Fruit fly (Drosophila melanogaster) whole organism, embryonic: Measurements from ENCODE around the gene CG11842.

Experiments
- Aef1 ChIP-seq: fragments of 200-800 bp; sonication (Bioruptor generic); IDR thresholded peaks from 3 replicates; pipeline ENCODE4 v1.3.6; 2022; ENCODE audit warnings: missing biosample characterization, missing genetic modification characterization
- Atf6 ChIP-seq: fragments of 200-800 bp; sonication (Bioruptor generic); IDR thresholded peaks from 2 replicates; pipeline ENCODE4 v1.3.6; 2022; ENCODE audit warnings: missing biosample characterization, missing genetic modification characterization
- CG10431 ChIP-seq: fragments of 200-800 bp; sonication (Bioruptor generic); optimal IDR thresholded peaks from 3 replicates; lab custom pipeline; 2018; ENCODE audit warnings: missing biosample characterization, mild to moderate bottlenecking, missing genetic modification characterization
- CG11560 ChIP-seq: fragments of 200-800 bp; sonication (Bioruptor generic); IDR thresholded peaks from 3 replicates; pipeline ENCODE4 v1.3.6; 2022; ENCODE audit warnings: missing biosample characterization, missing genetic modification characterization
- CG11696 ChIP-seq: fragments of 200-800 bp; sonication (Bioruptor generic); IDR thresholded peaks from 2 replicates; pipeline ENCODE4 v1.3.6; 2022; ENCODE audit warnings: missing biosample characterization, missing genetic modification characterization
- CG12071 ChIP-seq: fragments of 200-800 bp; sonication (Bioruptor generic); optimal IDR thresholded peaks from 3 replicates; lab custom pipeline; 2018; ENCODE audit warnings: missing biosample characterization, mild to moderate bottlenecking, missing genetic modification characterization
- CG13296 ChIP-seq: fragments of 200-800 bp; sonication (Bioruptor generic); optimal IDR thresholded peaks from 3 replicates; lab custom pipeline; 2018; ENCODE audit warnings: missing biosample characterization, mild to moderate bottlenecking, missing genetic modification characterization
- CG13894 ChIP-seq: fragments of 200-800 bp; sonication (Bioruptor generic); optimal IDR thresholded peaks from 3 replicates; lab custom pipeline; 2018; ENCODE audit warnings: missing biosample characterization, mild to moderate bottlenecking, missing genetic modification characterization, moderate library complexity
- CG14050 ChIP-seq: fragments of 200-800 bp; sonication (Bioruptor generic); IDR thresholded peaks from 3 replicates; pipeline ENCODE4 v1.3.6; 2022; ENCODE audit warnings: missing biosample characterization, missing genetic modification characterization
- CG15011 ChIP-seq: fragments of 200-800 bp; sonication (Bioruptor generic); optimal IDR thresholded peaks from 3 replicates; lab custom pipeline; 2018; ENCODE audit warnings: missing biosample characterization, mild to moderate bottlenecking, missing genetic modification characterization
- CG15601 ChIP-seq: fragments of 200-800 bp; sonication (Bioruptor generic); optimal IDR thresholded peaks from 3 replicates; lab custom pipeline; 2019; ENCODE audit warnings: missing biosample characterization, mild to moderate bottlenecking, missing genetic modification characterization, moderate library complexity
- CG17186 ChIP-seq: fragments of 200-800 bp; sonication (Bioruptor generic); optimal IDR thresholded peaks from 3 replicates; lab custom pipeline; 2017; ENCODE audit warnings: missing biosample characterization, missing genetic modification reagents, missing genetic modification characterization
- CG18599 ChIP-seq: fragments of 200-800 bp; sonication (Bioruptor generic); optimal IDR thresholded peaks from 3 replicates; lab custom pipeline; 2017; ENCODE audit warnings: missing biosample characterization, missing genetic modification characterization, mild to moderate bottlenecking, moderate library complexity, missing genetic modification reagents
- CG2202 ChIP-seq: fragments of 200-800 bp; sonication (Bioruptor generic); optimal IDR thresholded peaks from 2 replicates; lab custom pipeline; 2018; ENCODE audit warnings: missing biosample characterization, mild to moderate bottlenecking, missing genetic modification characterization
- CG30431 ChIP-seq: fragments of 200-800 bp; sonication (Bioruptor generic); optimal IDR thresholded peaks from 2 replicates; lab custom pipeline; 2017; ENCODE audit warnings: missing biosample characterization, missing genetic modification characterization
- CG34224 ChIP-seq: fragments of 200-800 bp; sonication (Bioruptor generic); IDR thresholded peaks from 3 replicates; pipeline ENCODE4 v1.3.6; 2022; ENCODE audit warnings: missing biosample characterization, missing genetic modification characterization; ENCODE audit not compliant: partially characterized antibody
- CG4360 ChIP-seq: fragments of 200-800 bp; sonication (Bioruptor generic); IDR thresholded peaks from 2 replicates; pipeline ENCODE4 v1.3.6; 2022; ENCODE audit warnings: missing biosample characterization, missing genetic modification characterization
- CG6272 ChIP-seq: fragments of 200-800 bp; sonication (Bioruptor generic); IDR thresholded peaks from 2 replicates; pipeline ENCODE4 v1.3.6; 2022; ENCODE audit warnings: missing biosample characterization, missing genetic modification characterization
- CG9727 ChIP-seq: fragments of 200-800 bp; sonication (Bioruptor generic); optimal IDR thresholded peaks from 3 replicates; lab custom pipeline; 2017; ENCODE audit warnings: missing biosample characterization, mild to moderate bottlenecking, missing genetic modification characterization
- D ChIP-seq, 2 experiments: fragments of 200-800 bp in 1 of 2; fragments of >200 bp in 1 of 2; sonication (Bioruptor generic) in 1 of 2; optimal IDR thresholded peaks; 2 replicates in 1 of 2; 3 replicates in 1 of 2; lab custom pipeline; 2017; ENCODE audit warnings: mild to moderate bottlenecking in 1 of 2, missing biosample characterization in 1 of 2, missing genetic modification characterization in 1 of 2, missing genetic modification reagents in 1 of 2
- Dad ChIP-seq: fragments of 200-800 bp; sonication (Bioruptor generic); optimal IDR thresholded peaks from 3 replicates; lab custom pipeline; 2016; ENCODE audit warnings: missing biosample characterization, missing genetic modification characterization
- Dek ChIP-seq: fragments of 200-800 bp; sonication (Bioruptor generic); optimal IDR thresholded peaks from 3 replicates; lab custom pipeline; 2019; ENCODE audit warnings: missing biosample characterization, mild to moderate bottlenecking, missing genetic modification characterization, moderate library complexity
- Dfd ChIP-seq, 2 experiments: fragments of >200 bp; optimal IDR thresholded peaks; 2 replicates each; lab custom pipeline; 2017; ENCODE audit warnings: missing biosample characterization in 2 of 2, missing genetic modification characterization in 2 of 2
- Dp ChIP-seq: fragments of 200-800 bp; sonication (Bioruptor generic); optimal IDR thresholded peaks from 2 replicates; lab custom pipeline; 2018; ENCODE audit warnings: missing biosample characterization, mild to moderate bottlenecking, missing genetic modification characterization, moderate library complexity
- E2f2 ChIP-seq: fragments of 200-800 bp; sonication (Bioruptor generic); IDR thresholded peaks from 2 replicates; pipeline ENCODE4 v1.3.6; 2022; ENCODE audit warnings: missing biosample characterization, missing genetic modification characterization
- H2.0 ChIP-seq: fragments of 200-800 bp; sonication (Bioruptor generic); IDR thresholded peaks from 2 replicates; pipeline ENCODE4 v1.3.6; 2022; ENCODE audit warnings: missing biosample characterization, missing genetic modification characterization
- Med ChIP-seq: fragments of 200-800 bp; sonication (Bioruptor generic); peaks from one replicate; lab custom pipeline; 2016; ENCODE audit warnings: missing biosample characterization, missing genetic modification characterization, mild to moderate bottlenecking, inconsistent platforms, moderate library complexity
- Stat92E ChIP-seq, 3 experiments: fragments of >200 bp in 2 of 3; fragments of 200-800 bp in 1 of 3; sonication (Bioruptor generic) in 1 of 3; optimal IDR thresholded peaks; 2 replicates each; lab custom pipeline; 2017 to 2019; ENCODE audit warnings: missing biosample characterization in 3 of 3, missing genetic modification characterization in 3 of 3, mild to moderate bottlenecking in 1 of 3, moderate library complexity in 1 of 3
- Xbp1 ChIP-seq: fragments of 200-800 bp; sonication (Bioruptor generic); optimal IDR thresholded peaks from 3 replicates; lab custom pipeline; 2016; ENCODE audit warnings: missing biosample characterization, mild to moderate bottlenecking, missing genetic modification characterization
- abd-A ChIP-seq: fragments of 200-800 bp; sonication (Bioruptor generic); optimal IDR thresholded peaks from 3 replicates; lab custom pipeline; 2019; ENCODE audit warnings: missing biosample characterization, mild to moderate bottlenecking, missing genetic modification characterization, moderate library complexity
- crol ChIP-seq: fragments of 200-800 bp; sonication (Bioruptor generic); IDR thresholded peaks from 2 replicates; pipeline ENCODE4 v1.3.6; 2022; ENCODE audit warnings: missing biosample characterization, missing genetic modification characterization
- cwo ChIP-seq: fragments of 200-800 bp; sonication (Bioruptor generic); optimal IDR thresholded peaks from 3 replicates; lab custom pipeline; 2017; ENCODE audit warnings: missing biosample characterization, missing genetic modification characterization, mild to moderate bottlenecking, moderate library complexity, missing genetic modification reagents
- danr ChIP-seq: fragments of 200-800 bp; sonication (Bioruptor generic); IDR thresholded peaks from 2 replicates; pipeline ENCODE4 v1.3.6; 2022; ENCODE audit warnings: missing biosample characterization, missing genetic modification characterization
- ewg ChIP-seq: fragments of 200-800 bp; sonication (Bioruptor generic); optimal IDR thresholded peaks from 3 replicates; lab custom pipeline; 2017; ENCODE audit warnings: mild to moderate bottlenecking, missing biosample characterization, missing genetic modification reagents, missing genetic modification characterization
- gce ChIP-seq: fragments of 200-800 bp; sonication (Bioruptor generic); IDR thresholded peaks from 3 replicates; pipeline ENCODE4 v1.3.6; 2022; ENCODE audit warnings: missing biosample characterization, missing genetic modification characterization
- ham ChIP-seq: fragments of 200-800 bp; sonication (Bioruptor generic); IDR thresholded peaks from 2 replicates; pipeline ENCODE4 v1.3.6; 2022; ENCODE audit warnings: missing biosample characterization, missing genetic modification characterization
- jigr1 ChIP-seq: fragments of 200-800 bp; sonication (Bioruptor generic); IDR thresholded peaks from 3 replicates; pipeline ENCODE4 v1.3.6; 2022; ENCODE audit warnings: missing biosample characterization, missing genetic modification characterization
- ken ChIP-seq: fragments of 200-800 bp; sonication (Bioruptor generic); IDR thresholded peaks from 3 replicates; pipeline ENCODE4 v1.3.6; 2022; ENCODE audit warnings: missing biosample characterization, missing genetic modification characterization
- peb ChIP-seq: fragments of 200-800 bp; sonication (Bioruptor generic); IDR thresholded peaks from 2 replicates; pipeline ENCODE4 v1.3.6; 2022; ENCODE audit warnings: missing biosample characterization, missing genetic modification characterization
- pros ChIP-seq: fragments of 200-800 bp; sonication (Bioruptor generic); optimal IDR thresholded peaks from 3 replicates; lab custom pipeline; 2019; ENCODE audit warnings: missing biosample characterization, mild to moderate bottlenecking, missing genetic modification characterization, moderate library complexity
- scrt ChIP-seq: fragments of 200-800 bp; sonication (Bioruptor generic); optimal IDR thresholded peaks from 2 replicates; lab custom pipeline; 2018; ENCODE audit warnings: missing biosample characterization, mild to moderate bottlenecking, missing genetic modification characterization, moderate library complexity
- sens ChIP-seq: fragments of 200-800 bp; sonication (Bioruptor generic); peaks from one replicate; lab custom pipeline; 2016; ENCODE audit warnings: missing biosample characterization, missing genetic modification characterization
- seq ChIP-seq: fragments of 200-800 bp; sonication (Bioruptor generic); IDR thresholded peaks from 2 replicates; pipeline ENCODE4 v1.3.6; 2022; ENCODE audit warnings: missing biosample characterization, missing genetic modification characterization
- slou ChIP-seq: fragments of 200-800 bp; sonication (Bioruptor generic); optimal IDR thresholded peaks from 3 replicates; lab custom pipeline; 2016; ENCODE audit warnings: missing biosample characterization, missing genetic modification characterization
- sqz ChIP-seq: fragments of 200-800 bp; sonication (Bioruptor generic); optimal IDR thresholded peaks from 3 replicates; lab custom pipeline; 2018; ENCODE audit warnings: missing biosample characterization, mild to moderate bottlenecking, missing genetic modification characterization
- toy ChIP-seq: fragments of 200-800 bp; sonication (Bioruptor generic); IDR thresholded peaks from 2 replicates; pipeline ENCODE4 v1.3.6; 2022; ENCODE audit warnings: missing biosample characterization, missing genetic modification characterization
- tx ChIP-seq: fragments of 200-800 bp; sonication (Bioruptor generic); optimal IDR thresholded peaks from 2 replicates; lab custom pipeline; 2016; ENCODE audit warnings: missing biosample characterization, missing genetic modification characterization
- zfh1 ChIP-seq: fragments of 200-800 bp; sonication (Bioruptor generic); IDR thresholded peaks from 3 replicates; pipeline ENCODE4 v1.3.6; 2022; ENCODE audit warnings: missing biosample characterization, missing genetic modification characterization

The CG11842 gene

dm6 chr3R:29082034-29082433, 29.6 kb downstream of the CG11842 start (continued):
- TF ChIP-seq D (optimal IDR thresholded peaks at IDR 0.05; lab: Kevin White, UChicago) (no peak), D (GFP tag; optimal IDR thresholded peaks at IDR 0.05; lab: Kevin White, UChicago) (no peak), zfh1 (0 out of 3 replicates have a peak, but pooled peaks have one; percentile 9), Med (GFP tag; lab: Kevin White, UChicago) (peak; percentile 44), crol (peak; percentile 44; the same call in 1 of the 2 replicates), E2f2 (GFP tag; lab: Robert Waterston, UW) (no peak), Dp (GFP tag; lab: Kevin White, UChicago) (no peak), sqz (GFP tag; lab: Kevin White, UChicago) (peak; percentile 1), CG6272 (GFP tag; lab: Robert Waterston, UW) (no peak), Stat92E (GFP tag; optimal IDR thresholded peaks at IDR 0.05; lab: Kevin White, UChicago) (no peak), CG34224 (no peak), Dfd (GFP tag; optimal IDR thresholded peaks at IDR 0.05; lab: Kevin White, UChicago) (no peak), CG15011 (GFP tag; lab: Kevin White, UChicago) (no peak), CG17186 (no peak), pros (GFP tag; lab: Kevin White, UChicago) (peak; percentile 12), cwo (GFP tag; lab: Kevin White, UChicago) (peak; percentile 72)
- TF ChIP-seq, all 482 proteins: peak for 8

DNA sequence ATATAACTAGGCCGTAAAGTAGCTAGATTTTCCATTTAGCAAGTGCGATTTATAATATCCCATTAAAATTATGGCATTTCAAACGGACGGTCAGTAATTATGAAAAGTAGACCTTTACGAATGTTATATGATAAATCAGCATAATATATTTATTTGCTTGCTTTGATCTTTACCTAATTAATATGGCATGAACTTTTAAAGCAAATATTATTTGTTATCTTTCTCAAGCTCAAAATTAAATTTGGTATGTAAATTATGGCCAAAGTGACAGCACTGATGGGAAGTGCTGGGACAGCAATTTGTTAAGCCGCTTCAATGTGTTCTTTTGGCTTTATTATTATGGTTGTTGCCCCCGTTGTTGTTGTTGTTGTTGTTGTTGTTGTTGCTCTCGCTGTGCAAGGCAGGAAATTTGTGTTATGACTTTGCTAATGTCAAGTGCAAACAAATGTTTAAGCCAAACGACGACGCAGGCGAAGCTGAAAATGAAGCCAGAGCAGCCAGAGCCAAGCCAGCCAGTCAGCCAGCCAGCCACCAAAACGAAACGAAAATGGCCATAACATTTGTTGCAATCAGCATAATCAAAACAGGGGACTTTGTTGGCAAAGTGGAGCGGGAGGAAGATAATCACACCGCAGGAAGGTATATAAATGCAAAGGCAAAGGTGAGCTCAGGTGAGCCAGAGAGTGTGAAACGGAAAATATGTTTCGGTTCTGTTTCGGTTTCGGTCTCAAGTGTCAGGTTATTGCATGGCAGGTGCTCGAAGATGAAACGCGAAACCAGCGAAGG, 30.2 kb downstream of the CG11842 start:
- 0 out of 3 replicates have a peak, but pooled peaks have one; percentile 21 for TF ChIP-seq ken (GFP tag; lab: Robert Waterston, UW)
- TF ChIP-seq Atf6 (GFP tag; lab: Robert Waterston, UW) = no peak
- TF ChIP-seq CG34224 = no peak
- TF ChIP-seq CG11696 = no peak
- TF ChIP-seq ham = no peak
- no peak for TF ChIP-seq CG2202 (tag; lab: Kevin White, UChicago)
- no peak for TF ChIP-seq tx (GFP tag; lab: Kevin White, UChicago)
- TF ChIP-seq E2f2 (GFP tag; lab: Robert Waterston, UW) = no peak
- TF ChIP-seq abd-A = no peak
- TF ChIP-seq Xbp1 (GFP tag; lab: Kevin White, UChicago) = no peak
- no peak for TF ChIP-seq Dp (GFP tag; lab: Kevin White, UChicago)
- no peak for TF ChIP-seq CG12071 (GFP tag; lab: Kevin White, UChicago)
- no peak for TF ChIP-seq CG13894 (tag; lab: Kevin White, UChicago)
- peak; percentile 3 for TF ChIP-seq CG15601
- no peak for TF ChIP-seq CG30431 (GFP tag; lab: Kevin White, UChicago)
- no peak for TF ChIP-seq peb (GFP tag; lab: Robert Waterston, UW)
- no peak for TF ChIP-seq jigr1
- no peak for TF ChIP-seq danr (GFP tag; lab: Robert Waterston, UW)
- TF ChIP-seq Dad (GFP tag; lab: Kevin White, UChicago) = no peak
- TF ChIP-seq CG4360 (GFP tag; lab: Robert Waterston, UW) = peak; percentile 83
- TF ChIP-seq gce (GFP tag; lab: Robert Waterston, UW) = no peak
- no peak for TF ChIP-seq Aef1
- TF ChIP-seq CG10431 (GFP tag; lab: Kevin White, UChicago) = no peak
- no peak for TF ChIP-seq ewg
- no peak for TF ChIP-seq toy
- peak; percentile 44 for TF ChIP-seq sens (GFP tag; lab: Kevin White, UChicago)
- TF ChIP-seq CG14050 (GFP tag; lab: Robert Waterston, UW) = no peak
- no peak for TF ChIP-seq CG9727 (GFP tag; lab: Kevin White, UChicago)
- TF ChIP-seq seq (GFP tag; lab: Robert Waterston, UW) = no peak
- no peak for TF ChIP-seq CG18599
- TF ChIP-seq slou (GFP tag; lab: Kevin White, UChicago) = no peak
- no peak for TF ChIP-seq CG11560 (tag; lab: Robert Waterston, UW)
- TF ChIP-seq Dek (tag; lab: Kevin White, UChicago) = no peak
- TF ChIP-seq H2.0 = no peak
- TF ChIP-seq CG13296 (GFP tag; lab: Kevin White, UChicago) = no peak
- TF ChIP-seq scrt (GFP tag; lab: Kevin White, UChicago) = no peak
